Fruit fly (Drosophila melanogaster) whole organism: Measurements from ENCODE around the gene CG43996.

ENCODE experiments used
- CG8478 ChIP-seq: fragments of >200 bp; optimal IDR thresholded peaks from 2 replicates; lab custom pipeline; 2018; ENCODE audit warnings: inconsistent platforms
- EcR ChIP-seq, 2 experiments: fragments of >200 bp; optimal IDR thresholded peaks; 2 replicates each; lab custom pipeline; 2017; ENCODE audit warnings: missing biosample characterization in 2 of 2, missing genetic modification characterization in 2 of 2, missing genetic modification reagents in 2 of 2
- pan ChIP-seq: fragments of >200 bp; optimal IDR thresholded peaks from 2 replicates; lab custom pipeline; 2017
- psq ChIP-seq: fragments of >200 bp; optimal IDR thresholded peaks from 2 replicates; lab custom pipeline; 2017
- usp ChIP-seq: fragments of >200 bp; optimal IDR thresholded peaks from 2 replicates; lab custom pipeline; 2017; ENCODE audit warnings: missing biosample characterization, missing genetic modification characterization, mixed read lengths

- TF ChIP-seq EcR (GFP tag; optimal IDR thresholded peaks at IDR 0.05; lab: Kevin White, UChicago) = no peak
- TF ChIP-seq CG8478 (lab: Kevin White, UChicago) = no peak
- no peak for TF ChIP-seq psq
- no peak for TF ChIP-seq pan (lab: Kevin White, UChicago)
- TF ChIP-seq usp (GFP tag; lab: Kevin White, UChicago) = no peak
These were observed at the start of gene CG43996 for dm6 chrX:17022004-17022403.
